Worm (Caenorhabditis elegans) whole organism, midembryonic: Measurements from ENCODE around the gene cif-1.

ENCODE experiments used
- T22C8.4 ChIP-seq: fragments of 200-800 bp; sonication (Bioruptor generic); IDR thresholded peaks from 2 replicates; pipeline ENCODE4 v1.3.6; 2022; ENCODE audit warnings: missing genetic modification characterization, missing compliant biosample characterization
- cog-1 ChIP-seq: sonication (generic microtip); optimal IDR thresholded peaks from 2 replicates; lab custom pipeline; 2016; ENCODE audit warnings: missing genetic modification characterization, missing compliant biosample characterization
- flt-1 ChIP-seq: fragments of 200-800 bp; sonication (Bioruptor generic); IDR thresholded peaks from 2 replicates; pipeline ENCODE4 v1.3.6; 2022; ENCODE audit warnings: missing genetic modification characterization, missing compliant biosample characterization
- klf-2 ChIP-seq: fragments of 200-800 bp; sonication (Bioruptor generic); conservative IDR thresholded peaks from 2 replicates; pipeline ENCODE4 v1.3.6; 2022; ENCODE audit warnings: missing genetic modification reagents, missing genetic modification characterization, missing compliant biosample characterization
- med-1 ChIP-seq: sonication (generic microtip); optimal IDR thresholded peaks from 2 replicates; lab custom pipeline; 2017; ENCODE audit warnings: missing genetic modification characterization, mild to moderate bottlenecking, missing compliant biosample characterization, antibody characterized with exemption, missing genetic modification reagents; ENCODE audit not compliant: insufficient read depth
- ref-1 ChIP-seq: fragments of 200-800 bp; sonication (Bioruptor generic); conservative IDR thresholded peaks from 2 replicates; pipeline ENCODE4 v1.3.6; 2022; ENCODE audit warnings: missing genetic modification reagents, missing genetic modification characterization, missing compliant biosample characterization
- tab-1 ChIP-seq: fragments of 200-800 bp; sonication (Bioruptor generic); IDR thresholded peaks from 2 replicates; pipeline ENCODE4 v1.3.6; 2022; ENCODE audit warnings: missing genetic modification characterization, missing compliant biosample characterization
- ztf-23 ChIP-seq: fragments of 200-800 bp; sonication (Bioruptor generic); IDR thresholded peaks from 2 replicates; pipeline ENCODE4 v1.3.6; 2022; ENCODE audit warnings: missing genetic modification reagents, missing genetic modification characterization, missing compliant biosample characterization
- ztf-29 ChIP-seq: fragments of 200-800 bp; sonication (Bioruptor generic); IDR thresholded peaks from 2 replicates; pipeline ENCODE4 v1.3.6; 2022; ENCODE audit warnings: missing genetic modification reagents, missing genetic modification characterization, missing compliant biosample characterization

The cif-1 gene

ce11 chrIV:4710459-4710858 lies at the start of gene cif-1:
Gene cif-1, minus strand, starts transcription at chrIV:4710755.
- TF ChIP-seq cog-1 (tag; lab: Kevin White, UChicago): no peak
- TF ChIP-seq ref-1 (GFP tag; lab: Robert Waterston, UW): no peak
- TF ChIP-seq T22C8.4: no peak
- no peak for TF ChIP-seq tab-1 (GFP tag; lab: Robert Waterston, UW)
- no peak for TF ChIP-seq klf-2 (GFP tag; lab: Robert Waterston, UW)
- no peak for TF ChIP-seq ztf-29 (GFP tag; lab: Robert Waterston, UW)
- no peak for TF ChIP-seq flt-1 (GFP tag; lab: Robert Waterston, UW)
- TF ChIP-seq med-1: no peak
- no peak for TF ChIP-seq ztf-23 (GFP tag; lab: Robert Waterston, UW)

ce11 chrIV:4758659-4759058 lies 48.1 kb upstream of the cif-1 start, which contains the start of gene Y17G9B.8:
Gene Y17G9B.8, minus strand, starts transcription at chrIV:4758840.
- TF ChIP-seq ref-1 (GFP tag; lab: Robert Waterston, UW) (no peak), ztf-23 (GFP tag; lab: Robert Waterston, UW) (no peak)

ce11 chrIV:4755929-4756655 lies 45.5 kb upstream of the cif-1 start, which contains the start of the genes fbxb-77 and Y17G9B.11:
Gene fbxb-77, minus strand, starts transcription at chrIV:4756157.
Gene Y17G9B.11, plus strand, starts transcription at chrIV:4756605.
- TF ChIP-seq med-1 (no peak), cog-1 (tag; lab: Kevin White, UChicago) (no peak), ref-1 (GFP tag; lab: Robert Waterston, UW) (no peak), T22C8.4 (no peak), ztf-23 (GFP tag; lab: Robert Waterston, UW) (no peak), klf-2 (GFP tag; lab: Robert Waterston, UW) (no peak), tab-1 (GFP tag; lab: Robert Waterston, UW) (no peak), flt-1 (GFP tag; lab: Robert Waterston, UW) (no peak), ztf-29 (GFP tag; lab: Robert Waterston, UW) (no peak)

ce11 chrIV:4751814-4752213 lies 41.3 kb upstream of the cif-1 start, which contains the start of gene Y17G9B.4:
Gene Y17G9B.4, plus strand, starts transcription at chrIV:4752119.
- no peak for TF ChIP-seq flt-1 (GFP tag; lab: Robert Waterston, UW)
- no peak for TF ChIP-seq ref-1 (GFP tag; lab: Robert Waterston, UW)
- TF ChIP-seq ztf-23 (GFP tag; lab: Robert Waterston, UW): no peak
- TF ChIP-seq cog-1 (tag; lab: Kevin White, UChicago): no peak
- no peak for TF ChIP-seq ztf-29 (GFP tag; lab: Robert Waterston, UW)
- TF ChIP-seq tab-1 (GFP tag; lab: Robert Waterston, UW): no peak
- no peak for TF ChIP-seq klf-2 (GFP tag; lab: Robert Waterston, UW)
- no peak for TF ChIP-seq T22C8.4
- TF ChIP-seq med-1: no peak

ce11 chrIV:4749728-4750278 lies 39.2 kb upstream of the cif-1 start, which contains the start of the genes rpl-20 and Y17G9B.5:
Gene rpl-20, minus strand, starts transcription at chrIV:4749778.
Gene Y17G9B.5, plus strand, starts transcription at chrIV:4750240.
- TF ChIP-seq klf-2 (GFP tag; lab: Robert Waterston, UW) (peak; percentile 41; the same call in 1 of the 2 replicates), med-1 (peak; percentile 36), T22C8.4 (peak; percentile 75), cog-1 (tag; lab: Kevin White, UChicago) (peak; percentile 99), ztf-23 (GFP tag; lab: Robert Waterston, UW) (peak; percentile 95), flt-1 (GFP tag; lab: Robert Waterston, UW) (peak; percentile 94), ref-1 (GFP tag; lab: Robert Waterston, UW) (0 out of 2 replicates have a peak, but pooled peaks have one; percentile 31), ztf-29 (GFP tag; lab: Robert Waterston, UW) (peak; percentile 85), tab-1 (GFP tag; lab: Robert Waterston, UW) (peak; percentile 58; the same call in 1 of the 2 replicates)

- TF ChIP-seq flt-1 (GFP tag; lab: Robert Waterston, UW) (peak; percentile 56; the same call in 1 of the 2 replicates), ztf-23 (GFP tag; lab: Robert Waterston, UW) (0 out of 2 replicates have a peak, but pooled peaks have one; percentile 30), ref-1 (GFP tag; lab: Robert Waterston, UW) (no peak), klf-2 (GFP tag; lab: Robert Waterston, UW) (no peak), T22C8.4 (no peak), ztf-29 (GFP tag; lab: Robert Waterston, UW) (no peak), med-1 (no peak), cog-1 (tag; lab: Kevin White, UChicago) (no peak), tab-1 (GFP tag; lab: Robert Waterston, UW) (no peak)
Measured at ce11 chrIV:4749155-4749554, 38.6 kb upstream of the cif-1 start.

- no peak for TF ChIP-seq klf-2 (GFP tag; lab: Robert Waterston, UW)
- TF ChIP-seq ref-1 (GFP tag; lab: Robert Waterston, UW): no peak
- TF ChIP-seq cog-1 (tag; lab: Kevin White, UChicago): no peak
- TF ChIP-seq ztf-23 (GFP tag; lab: Robert Waterston, UW): 0 out of 2 replicates have a peak, but pooled peaks have one; percentile 46
- no peak for TF ChIP-seq tab-1 (GFP tag; lab: Robert Waterston, UW)
- TF ChIP-seq flt-1 (GFP tag; lab: Robert Waterston, UW): 0 out of 2 replicates have a peak, but pooled peaks have one; percentile 58
- TF ChIP-seq med-1: no peak
- TF ChIP-seq ztf-29 (GFP tag; lab: Robert Waterston, UW): no peak
- TF ChIP-seq T22C8.4: no peak
Measured at ce11 chrIV:4748408-4749105, 38.0 kb upstream of the cif-1 start, which contains the start of gene cyc-2.1. Gene cyc-2.1, minus strand, starts transcription at chrIV:4749012.

ce11 chrIV:4747553-4747952 lies 37.0 kb upstream of the cif-1 start, which contains the start of gene tctn-1:
Gene tctn-1, minus strand, starts transcription at chrIV:4747832.
- TF ChIP-seq med-1 (no peak), T22C8.4 (no peak), tab-1 (GFP tag; lab: Robert Waterston, UW) (no peak), ref-1 (GFP tag; lab: Robert Waterston, UW) (no peak), ztf-23 (GFP tag; lab: Robert Waterston, UW) (no peak), ztf-29 (GFP tag; lab: Robert Waterston, UW) (no peak), klf-2 (GFP tag; lab: Robert Waterston, UW) (no peak), cog-1 (tag; lab: Kevin White, UChicago) (no peak), flt-1 (GFP tag; lab: Robert Waterston, UW) (no peak)
